Worm (Caenorhabditis elegans) whole organism, L1 larva: ENCODE results near the gene ZK688.4.

Source experiments
- ceh-82 ChIP-seq, 3 experiments: fragments of 150-350 bp in 1 of 3; sonication (generic microtip) in 2 of 3; optimal IDR thresholded peaks; 2 replicates each; lab custom pipeline; 2014 to 2017; ENCODE audit warnings: missing biosample characterization in 3 of 3, missing genetic modification characterization in 3 of 3
- mep-1 ChIP-seq: fragments of 150-350 bp; optimal IDR thresholded peaks from 2 replicates; lab custom pipeline; 2014; ENCODE audit warnings: missing biosample characterization, missing genetic modification characterization
- nhr-11 ChIP-seq: fragments of 150-350 bp; optimal IDR thresholded peaks from 2 replicates; lab custom pipeline; 2014; ENCODE audit warnings: missing biosample characterization, missing genetic modification characterization
- nhr-20 ChIP-seq: sonication (generic microtip); optimal IDR thresholded peaks from 2 replicates; lab custom pipeline; 2016; ENCODE audit warnings: mild to moderate bottlenecking, missing genetic modification characterization, missing compliant biosample characterization

- TF ChIP-seq nhr-11 (tag; lab: Kevin White, UChicago), result no peak
- TF ChIP-seq nhr-20 (tag; lab: Kevin White, UChicago), result no peak
- no peak for TF ChIP-seq ceh-82 (tag; optimal IDR thresholded peaks at IDR 0.05; lab: Kevin White, UChicago)
- TF ChIP-seq mep-1 (tag; lab: Kevin White, UChicago), result no peak
These were observed 11.9 kb upstream of the ZK688.4 start, which contains the start of gene ZK688.9 for ce11 chrIII:7882900-7883299.
